Worm (Caenorhabditis elegans) whole organism, L4 larva: Measurements from ENCODE around the gene M05D6.3.

Experiments
- ces-1 ChIP-seq: fragments of 150-350 bp; sonication (generic microtip); optimal IDR thresholded peaks from 4 replicates; lab custom pipeline; 2014; ENCODE audit warnings: missing biosample characterization, missing genetic modification reagents, missing genetic modification characterization
- daf-12 ChIP-seq: fragments of 150-350 bp; optimal IDR thresholded peaks from 2 replicates; lab custom pipeline; 2014; ENCODE audit warnings: missing biosample characterization, missing genetic modification reagents, missing genetic modification characterization
- fos-1 ChIP-seq: fragments of 150-350 bp; optimal IDR thresholded peaks from 2 replicates; lab custom pipeline; 2014; ENCODE audit warnings: missing biosample characterization, missing genetic modification characterization
- hif-1 ChIP-seq, 2 experiments: sonication (generic microtip); optimal IDR thresholded peaks; 2 replicates each; lab custom pipeline; 2016 to 2017; ENCODE audit warnings: missing compliant biosample characterization in 2 of 2, missing genetic modification characterization in 2 of 2, missing genetic modification reagents in 2 of 2, missing genotype in 2 of 2, mild to moderate bottlenecking in 1 of 2
- hlh-30 ChIP-seq: sonication (generic microtip); optimal IDR thresholded peaks from 2 replicates; lab custom pipeline; 2017; ENCODE audit warnings: antibody characterized with exemption, mild to moderate bottlenecking, missing genetic modification characterization, missing compliant biosample characterization; ENCODE audit not compliant: insufficient read depth
- lin-15B ChIP-seq: fragments of 150-350 bp; sonication (generic microtip); optimal IDR thresholded peaks from 3 replicates; lab custom pipeline; 2014; ENCODE audit warnings: missing biosample characterization, missing genetic modification characterization
- lin-39 ChIP-seq: fragments of 150-350 bp; optimal IDR thresholded peaks from 2 replicates; lab custom pipeline; 2014; ENCODE audit warnings: missing biosample characterization, missing genetic modification reagents, missing genetic modification characterization
- nhr-237 ChIP-seq: sonication (generic microtip); optimal IDR thresholded peaks from 2 replicates; lab custom pipeline; 2017; ENCODE audit warnings: missing biosample characterization, missing genetic modification characterization
- set-16 ChIP-seq: fragments of 200-800 bp; sonication (Bioruptor generic); IDR thresholded peaks from 2 replicates; pipeline ENCODE4 v1.3.6; 2022; ENCODE audit warnings: missing genetic modification reagents, missing genetic modification characterization, missing compliant biosample characterization
- spr-1 ChIP-seq: sonication (generic microtip); optimal IDR thresholded peaks from 2 replicates; lab custom pipeline; 2016; ENCODE audit warnings: mild to moderate bottlenecking, missing genetic modification characterization, missing compliant biosample characterization
- tag-97 ChIP-seq: fragments of 200-800 bp; sonication (Bioruptor generic); IDR thresholded peaks from 2 replicates; pipeline ENCODE4 v1.3.6; 2022; ENCODE audit warnings: missing genetic modification characterization, missing compliant biosample characterization
- unc-130 ChIP-seq: sonication (generic microtip); optimal IDR thresholded peaks from 2 replicates; lab custom pipeline; 2016; ENCODE audit warnings: missing genetic modification reagents, missing genetic modification characterization, missing compliant biosample characterization

ce11 chrII:8428758-8428946, 46.9 kb upstream of the M05D6.3 start, which contains the start of gene F14E5.2:
- TF ChIP-seq lin-15B: no peak
- no peak for TF ChIP-seq spr-1
- TF ChIP-seq nhr-237: no peak
- no peak for TF ChIP-seq fos-1
- TF ChIP-seq daf-12: no peak
- no peak for TF ChIP-seq set-16 (GFP tag; lab: Robert Waterston, UW)
- TF ChIP-seq lin-39 (tag; lab: Kevin White, UChicago): no peak
- TF ChIP-seq hlh-30 (tag; lab: Kevin White, UChicago): no peak
- TF ChIP-seq tag-97: no peak
- no peak for TF ChIP-seq unc-130 (GFP tag; lab: Kevin White, UChicago)
- no peak for TF ChIP-seq hif-1 (tag; optimal IDR thresholded peaks at IDR 0.05; lab: Kevin White, UChicago)
- TF ChIP-seq ces-1: no peak
